Worm (Caenorhabditis elegans) whole organism, mixed stage, embryonic: Measurements from ENCODE around the gene C31H1.5.
A peak's percentile ranks its signal among the peaks of the same experiment; 100 is the strongest.

Experiments used
- M03D4.4 ChIP-seq: sonication (generic microtip); optimal IDR thresholded peaks from 2 replicates; lab custom pipeline; 2017; ENCODE audit warnings: mild to moderate bottlenecking, missing genetic modification characterization, missing compliant biosample characterization
- bed-3 ChIP-seq: fragments of 200-800 bp; sonication (Bioruptor generic); optimal IDR thresholded peaks from 3 replicates; lab custom pipeline; 2018; ENCODE audit warnings: mild to moderate bottlenecking, missing genetic modification characterization, moderate library complexity, missing compliant biosample characterization
- blmp-1 ChIP-seq: fragments of 150-350 bp; optimal IDR thresholded peaks from 2 replicates; lab custom pipeline; 2014; ENCODE audit warnings: missing biosample characterization, missing genetic modification characterization
- ceh-39 ChIP-seq: fragments of 150-350 bp; optimal IDR thresholded peaks from 2 replicates; lab custom pipeline; 2014; ENCODE audit warnings: missing biosample characterization, missing genetic modification characterization
- ceh-43 ChIP-seq: fragments of 200-800 bp; sonication (Bioruptor generic); optimal IDR thresholded peaks from 2 replicates; lab custom pipeline; 2018; ENCODE audit warnings: mild to moderate bottlenecking, missing genetic modification characterization, moderate library complexity, missing compliant biosample characterization
- ceh-83 ChIP-seq: fragments of 200-800 bp; sonication (Bioruptor generic); optimal IDR thresholded peaks from 2 replicates; lab custom pipeline; 2018; ENCODE audit warnings: mild to moderate bottlenecking, missing genetic modification characterization, missing compliant biosample characterization
- ces-1 ChIP-seq: fragments of 150-350 bp; optimal IDR thresholded peaks from 2 replicates; lab custom pipeline; 2014; ENCODE audit warnings: missing biosample characterization, missing genetic modification reagents, missing genetic modification characterization
- cnd-1 ChIP-seq: fragments of 200-800 bp; sonication (Bioruptor generic); optimal IDR thresholded peaks from 2 replicates; lab custom pipeline; 2018; ENCODE audit warnings: mild to moderate bottlenecking, missing genetic modification characterization, missing compliant biosample characterization
- drap-1 ChIP-seq: fragments of 200-800 bp; sonication (Bioruptor generic); optimal IDR thresholded peaks from 3 replicates; lab custom pipeline; 2018; ENCODE audit warnings: mild to moderate bottlenecking, missing genetic modification characterization, missing compliant biosample characterization
- elt-1 ChIP-seq: sonication (generic microtip); optimal IDR thresholded peaks from 2 replicates; lab custom pipeline; 2017; ENCODE audit warnings: missing genetic modification characterization, mild to moderate bottlenecking, missing compliant biosample characterization, antibody characterized with exemption, moderate library complexity, borderline replicate concordance; ENCODE audit not compliant: insufficient read depth
- elt-3 ChIP-seq: fragments of 150-350 bp; optimal IDR thresholded peaks from 2 replicates; lab custom pipeline; 2014; ENCODE audit warnings: missing biosample characterization, missing genetic modification characterization
- flh-1 ChIP-seq: fragments of 200-800 bp; sonication (Bioruptor generic); optimal IDR thresholded peaks from 2 replicates; lab custom pipeline; 2018; ENCODE audit warnings: mild to moderate bottlenecking, missing genetic modification characterization, moderate library complexity, missing compliant biosample characterization
- ham-2 ChIP-seq: fragments of 200-800 bp; sonication (Bioruptor generic); optimal IDR thresholded peaks from 2 replicates; lab custom pipeline; 2018; ENCODE audit warnings: mild to moderate bottlenecking, missing genetic modification characterization, missing compliant biosample characterization
- lin-13 ChIP-seq: fragments of 150-350 bp; optimal IDR thresholded peaks from 2 replicates; lab custom pipeline; 2014; ENCODE audit warnings: missing biosample characterization, missing genetic modification characterization
- lsy-2 ChIP-seq: fragments of 150-350 bp; optimal IDR thresholded peaks from 2 replicates; lab custom pipeline; 2014; ENCODE audit warnings: missing biosample characterization, missing genetic modification characterization
- mep-1 ChIP-seq: fragments of 150-350 bp; optimal IDR thresholded peaks from 2 replicates; lab custom pipeline; 2017; ENCODE audit warnings: missing biosample characterization, missing genetic modification reagents, missing genetic modification characterization, inconsistent platforms
- mls-2 ChIP-seq: sonication (generic microtip); optimal IDR thresholded peaks from 2 replicates; lab custom pipeline; 2016; ENCODE audit warnings: mild to moderate bottlenecking, missing genetic modification characterization, moderate library complexity, missing compliant biosample characterization
- nhr-12 ChIP-seq: fragments of 150-350 bp; optimal IDR thresholded peaks from 2 replicates; lab custom pipeline; 2014; ENCODE audit warnings: missing biosample characterization, missing genetic modification characterization
- nhr-2 ChIP-seq: fragments of 150-350 bp; optimal IDR thresholded peaks from 2 replicates; lab custom pipeline; 2014; ENCODE audit warnings: missing biosample characterization, missing genetic modification characterization
- nhr-237 ChIP-seq: fragments of 150-350 bp; optimal IDR thresholded peaks from 2 replicates; lab custom pipeline; 2014; ENCODE audit warnings: missing biosample characterization, missing genetic modification characterization
- nhr-28 ChIP-seq: fragments of 150-350 bp; optimal IDR thresholded peaks from 2 replicates; lab custom pipeline; 2014; ENCODE audit warnings: missing biosample characterization, missing genetic modification characterization
- nhr-76 ChIP-seq: sonication (generic microtip); optimal IDR thresholded peaks from 2 replicates; lab custom pipeline; 2017; ENCODE audit warnings: missing biosample characterization, missing genetic modification characterization
- pha-4 ChIP-seq: fragments of 150-350 bp; optimal IDR thresholded peaks from 2 replicates; lab custom pipeline; 2018; ENCODE audit warnings: missing biosample characterization, missing genetic modification reagents, missing genetic modification characterization
- sem-2 ChIP-seq: fragments of 200-800 bp; sonication (Bioruptor generic); optimal IDR thresholded peaks from 2 replicates; lab custom pipeline; 2018; ENCODE audit warnings: mild to moderate bottlenecking, missing genetic modification characterization, missing compliant biosample characterization
- snpc-4 ChIP-seq: fragments of 150-350 bp; optimal IDR thresholded peaks from 2 replicates; lab custom pipeline; 2014; ENCODE audit warnings: missing biosample characterization, missing genetic modification characterization
- tbx-8 ChIP-seq: fragments of 200-800 bp; sonication (Bioruptor generic); optimal IDR thresholded peaks from 2 replicates; lab custom pipeline; 2018; ENCODE audit warnings: mild to moderate bottlenecking, missing genetic modification characterization, moderate library complexity, missing compliant biosample characterization
- unc-120 ChIP-seq: sonication (generic microtip); optimal IDR thresholded peaks from 2 replicates; lab custom pipeline; 2017; ENCODE audit warnings: missing genetic modification characterization, missing compliant biosample characterization; ENCODE audit not compliant: poor library complexity, severe bottlenecking
- unc-39 ChIP-seq: fragments of 150-350 bp; optimal IDR thresholded peaks from 2 replicates; lab custom pipeline; 2014; ENCODE audit warnings: missing biosample characterization, missing genetic modification characterization
- unc-62 ChIP-seq: fragments of 150-350 bp; optimal IDR thresholded peaks from 2 replicates; lab custom pipeline; 2014; ENCODE audit warnings: missing biosample characterization, missing genetic modification reagents, missing genetic modification characterization
- zip-8 ChIP-seq: fragments of 150-350 bp; optimal IDR thresholded peaks from 2 replicates; lab custom pipeline; 2014; ENCODE audit warnings: missing biosample characterization, missing genetic modification characterization
- ztf-11 ChIP-seq: fragments of 150-350 bp; optimal IDR thresholded peaks from 2 replicates; lab custom pipeline; 2014; ENCODE audit warnings: missing biosample characterization, missing genetic modification characterization

The C31H1.5 gene

ce11 chrIV:5762770-5763169, 33.8 kb downstream of the C31H1.5 start:
- TF ChIP-seq lin-13 (no peak), blmp-1 (no peak), pha-4 (tag; lab: Kevin White, UChicago) (no peak), elt-1 (tag; lab: Kevin White, UChicago) (no peak), unc-120 (tag; lab: Kevin White, UChicago) (no peak), bed-3 (GFP tag; lab: Kevin White, UChicago) (no peak), snpc-4 (no peak), nhr-12 (tag; lab: Kevin White, UChicago) (no peak), flh-1 (no peak), ham-2 (no peak), ceh-43 (GFP tag; lab: Kevin White, UChicago) (no peak), sem-2 (GFP tag; lab: Kevin White, UChicago) (no peak), ceh-39 (tag; lab: Kevin White, UChicago) (no peak), unc-39 (tag; lab: Kevin White, UChicago) (no peak), nhr-237 (tag; lab: Kevin White, UChicago) (no peak), cnd-1 (no peak), ceh-83 (GFP tag; lab: Kevin White, UChicago) (no peak)

ce11 chrIV:5761211-5761907, 35.2 kb downstream of the C31H1.5 start:
- no peak for TF ChIP-seq lin-13
- TF ChIP-seq elt-1 (tag; lab: Kevin White, UChicago), result peak; percentile 85

- no peak for TF ChIP-seq zip-8 (tag; lab: Kevin White, UChicago)
- TF ChIP-seq ceh-39 (tag; lab: Kevin White, UChicago), result no peak
- no peak for TF ChIP-seq unc-120 (tag; lab: Kevin White, UChicago)
- no peak for TF ChIP-seq ham-2
- TF ChIP-seq mls-2 (tag; lab: Kevin White, UChicago), result no peak
- TF ChIP-seq drap-1 (GFP tag; lab: Kevin White, UChicago), result no peak
- TF ChIP-seq ceh-43 (GFP tag; lab: Kevin White, UChicago), result no peak
- TF ChIP-seq flh-1, result no peak
- TF ChIP-seq nhr-76 (tag; lab: Kevin White, UChicago), result no peak
Observed at ce11 chrIV:5760656-5761055, 35.9 kb downstream of the C31H1.5 start.

ce11 chrIV:5758695-5759094, 37.9 kb downstream of the C31H1.5 start:
- TF ChIP-seq ceh-39 (tag; lab: Kevin White, UChicago) (no peak), zip-8 (tag; lab: Kevin White, UChicago) (no peak), ztf-11 (tag; lab: Kevin White, UChicago) (no peak), tbx-8 (no peak), elt-1 (tag; lab: Kevin White, UChicago) (peak; percentile 66)

- no peak for TF ChIP-seq ces-1 (GFP tag; lab: Kevin White, UChicago)
- no peak for TF ChIP-seq zip-8 (tag; lab: Kevin White, UChicago)
- no peak for TF ChIP-seq ceh-43 (GFP tag; lab: Kevin White, UChicago)
- no peak for TF ChIP-seq tbx-8
- TF ChIP-seq, all 35 proteins: peak for 0
Observed at ce11 chrIV:5757762-5758161, 38.8 kb downstream of the C31H1.5 start, which contains the start of gene nhr-46. TSS of gene nhr-46 (minus strand) at chrIV:5757862.

ce11 chrIV:5755922-5756321, 40.7 kb downstream of the C31H1.5 start:
- TF ChIP-seq elt-3 (tag; lab: Kevin White, UChicago) (no peak), zip-8 (tag; lab: Kevin White, UChicago) (no peak), lsy-2 (no peak), nhr-76 (tag; lab: Kevin White, UChicago) (no peak), elt-1 (tag; lab: Kevin White, UChicago) (no peak), nhr-28 (tag; lab: Kevin White, UChicago) (no peak), ceh-43 (GFP tag; lab: Kevin White, UChicago) (no peak), M03D4.4 (no peak), ceh-83 (GFP tag; lab: Kevin White, UChicago) (no peak), bed-3 (GFP tag; lab: Kevin White, UChicago) (no peak), ztf-11 (tag; lab: Kevin White, UChicago) (no peak), ceh-39 (tag; lab: Kevin White, UChicago) (no peak), mep-1 (tag; lab: Kevin White, UChicago) (no peak), unc-62 (no peak), unc-39 (tag; lab: Kevin White, UChicago) (no peak), unc-120 (tag; lab: Kevin White, UChicago) (no peak), nhr-237 (tag; lab: Kevin White, UChicago) (no peak), flh-1 (no peak), nhr-2 (no peak)
